Worm (Caenorhabditis elegans): ENCODE data around the gene clec-171.

Gene clec-171

DNA sequence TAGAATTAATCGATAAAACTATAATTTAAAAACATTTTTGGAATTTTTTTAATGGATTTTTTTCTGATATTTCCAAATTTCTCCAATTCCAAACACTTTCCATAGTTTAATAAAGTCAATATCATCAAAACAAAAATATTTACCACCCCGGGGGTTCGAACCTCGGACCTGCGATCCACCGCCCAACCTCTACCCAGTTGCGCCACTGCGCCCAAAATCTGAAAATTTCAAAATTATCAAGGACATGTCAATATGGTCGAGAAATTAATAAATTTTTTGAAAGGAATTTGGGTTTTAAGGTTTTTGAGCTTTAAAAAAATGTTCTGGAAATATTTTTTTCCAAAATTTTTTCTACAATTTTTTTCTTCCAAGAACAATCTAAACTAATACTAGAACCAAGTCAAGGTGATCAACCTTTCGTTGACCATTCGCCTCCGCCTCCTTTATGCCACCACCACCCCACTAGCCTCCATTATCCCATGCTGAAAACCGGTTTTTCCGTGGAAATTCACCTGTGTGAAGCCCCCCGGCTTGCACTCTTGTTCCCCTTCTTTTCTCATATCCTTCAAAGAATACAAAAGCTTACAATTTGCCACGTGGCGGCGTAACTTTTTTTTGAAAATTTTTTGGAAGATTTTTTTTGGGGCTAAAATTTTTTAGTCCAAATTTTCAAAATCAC, 45.4 kb downstream of the clec-171 start:
- TF ChIP-seq pha-2 (tag; optimal IDR thresholded peaks at IDR 0.05) = no peak
- TF ChIP-seq fax-1 (tag; optimal IDR thresholded peaks at IDR 0.05) = no peak
- TF ChIP-seq ttx-3 (tag; optimal IDR thresholded peaks at IDR 0.05) = no peak
- TF ChIP-seq fkh-6 (tag; optimal IDR thresholded peaks at IDR 0.05) = no peak
- no peak for TF ChIP-seq hlh-8 (tag; optimal IDR thresholded peaks at IDR 0.05)
- no peak for TF ChIP-seq ceh-6 (GFP tag; optimal IDR thresholded peaks at IDR 0.05)
- TF ChIP-seq npax-4 (tag; optimal IDR thresholded peaks at IDR 0.05) = no peak
- TF ChIP-seq elt-4 (tag; optimal IDR thresholded peaks at IDR 0.05) = no peak
- no peak for TF ChIP-seq ceh-9 (tag; optimal IDR thresholded peaks at IDR 0.05)
- TF ChIP-seq ceh-14 (tag; optimal IDR thresholded peaks at IDR 0.05) = no peak
- TF ChIP-seq tbx-7 (tag; optimal IDR thresholded peaks at IDR 0.05) = no peak
- TF ChIP-seq hlh-6 (tag; optimal IDR thresholded peaks at IDR 0.05) = no peak

ce11 chrIV:1380350-1380749, 46.8 kb downstream of the clec-171 start:
- TF ChIP-seq fax-1 (tag; optimal IDR thresholded peaks at IDR 0.05) (no peak), sox-2 (GFP tag; IDR thresholded peaks at IDR 0.05) (peak; percentile 6; the same call in 1 of the 2 replicates)

ce11 chrIV:1378954-1379353, 48.2 kb downstream of the clec-171 start:
- TF ChIP-seq elt-2 (tag; optimal IDR thresholded peaks at IDR 0.05) (peak; percentile 92), pax-1 (tag; optimal IDR thresholded peaks at IDR 0.05) (no peak)

- TF ChIP-seq hlh-13 (GFP tag; optimal IDR thresholded peaks at IDR 0.05) (peak; percentile 23), ceh-6 (GFP tag; optimal IDR thresholded peaks at IDR 0.05) (peak; percentile 41), hlh-8 (tag; optimal IDR thresholded peaks at IDR 0.05) (no peak), unc-3 (GFP tag; conservative IDR thresholded peaks at IDR 0.05) (0 out of 2 replicates have a peak, but pooled peaks have one; percentile 4), unc-3 (tag; optimal IDR thresholded peaks at IDR 0.05) (no peak)
Observed at ce11 chrIV:1377699-1378098, 49.5 kb downstream of the clec-171 start.

ce11 chrIV:1375289-1375688, 51.9 kb downstream of the clec-171 start:
- no peak for TF ChIP-seq elt-2 (tag; optimal IDR thresholded peaks at IDR 0.05)

Data from whole organism, late embryonic.